Worm (Caenorhabditis elegans): Measurements from ENCODE around the gene ntl-3.

The ntl-3 gene

ce11 chrIII:11862149-11862548 lies 15.9 kb upstream of the ntl-3 start, which contains the start of gene Y56A3A.2:
TSS of gene Y56A3A.2 (minus strand) at chrIII:11862249.
- TF ChIP-seq chd-7 (tag; optimal IDR thresholded peaks at IDR 0.05) (no peak), ZK185.1 (tag; optimal IDR thresholded peaks at IDR 0.05; ENCODE audit: poor library complexity, severe bottlenecking) (no peak), pha-4 (tag; optimal IDR thresholded peaks at IDR 0.05) (no peak), fkh-3 (tag; optimal IDR thresholded peaks at IDR 0.05) (no peak), ztf-18 (tag; optimal IDR thresholded peaks at IDR 0.05) (no peak), atf-7 (tag; optimal IDR thresholded peaks at IDR 0.05) (no peak), B0336.3 (GFP tag; IDR thresholded peaks at IDR 0.05) (no peak), F49E8.2 (tag; optimal IDR thresholded peaks at IDR 0.05; ENCODE audit: insufficient read depth) (no peak), snpc-4 (GFP tag; optimal IDR thresholded peaks at IDR 0.05) (no peak), snpc-4 (tag; optimal IDR thresholded peaks at IDR 0.05) (no peak), ztf-28 (GFP tag; IDR thresholded peaks at IDR 0.05) (no peak), ets-4 (GFP tag; optimal IDR thresholded peaks at IDR 0.05) (no peak), efl-1 (GFP tag; optimal IDR thresholded peaks at IDR 0.05) (no peak), tlf-1 (GFP tag; optimal IDR thresholded peaks at IDR 0.05) (no peak), nfya-1 (tag; optimal IDR thresholded peaks at IDR 0.05; ENCODE audit: borderline replicate concordance, insufficient read depth) (no peak), ekl-4 (GFP tag; IDR thresholded peaks at IDR 0.05) (no peak), ceh-100 (GFP tag; IDR thresholded peaks at IDR 0.05) (no peak), lsl-1 (GFP tag; optimal IDR thresholded peaks at IDR 0.05) (no peak), Y56A3A.18 (GFP tag; IDR thresholded peaks at IDR 0.05) (no peak), zfh-2 (GFP tag; conservative IDR thresholded peaks at IDR 0.05) (no peak), die-1 (tag; optimal IDR thresholded peaks at IDR 0.05) (no peak)

- TF ChIP-seq snpc-1.1 (tag; optimal IDR thresholded peaks at IDR 0.05; ENCODE audit: insufficient read depth) (no peak), nfyb-1 (GFP tag; IDR thresholded peaks at IDR 0.05) (peak; percentile 52)
These were observed 14.9 kb upstream of the ntl-3 start for ce11 chrIII:11861123-11861522.

ce11 chrIII:11856852-11857251 lies 10.6 kb upstream of the ntl-3 start:
- no peak for TF ChIP-seq lag-1 (GFP tag; IDR thresholded peaks at IDR 0.05)
- TF ChIP-seq sea-2 (GFP tag; IDR thresholded peaks at IDR 0.05): no peak
- no peak for TF ChIP-seq rec-8 (tag; optimal IDR thresholded peaks at IDR 0.05)
- no peak for TF ChIP-seq hmg-20 (GFP tag; IDR thresholded peaks at IDR 0.05)
- TF ChIP-seq hsf-1 (GFP tag; IDR thresholded peaks at IDR 0.05): no peak
- TF ChIP-seq F39B2.1 (GFP tag; IDR thresholded peaks at IDR 0.05): no peak
- TF ChIP-seq cebp-2 (GFP tag; IDR thresholded peaks at IDR 0.05): no peak
- TF ChIP-seq B0019.2 (GFP tag; conservative IDR thresholded peaks at IDR 0.05): no peak
- TF ChIP-seq dox-1 (GFP tag; IDR thresholded peaks at IDR 0.05): no peak
- no peak for TF ChIP-seq ama-1 (optimal IDR thresholded peaks at IDR 0.05)
- TF ChIP-seq ama-1 (GFP tag; optimal IDR thresholded peaks at IDR 0.05): no peak
- no peak for TF ChIP-seq ztf-6 (GFP tag; IDR thresholded peaks at IDR 0.05)
- no peak for TF ChIP-seq attf-6 (GFP tag; IDR thresholded peaks at IDR 0.05)
- TF ChIP-seq pbrm-1 (GFP tag; IDR thresholded peaks at IDR 0.05): no peak
- TF ChIP-seq F37B4.10 (GFP tag; IDR thresholded peaks at IDR 0.05): no peak
- TF ChIP-seq Y79H2A.3 (GFP tag; conservative IDR thresholded peaks at IDR 0.05): no peak
- no peak for TF ChIP-seq lin-40 (tag; optimal IDR thresholded peaks at IDR 0.05)
- no peak for TF ChIP-seq snpc-1.3 (tag; optimal IDR thresholded peaks at IDR 0.05; ENCODE audit: insufficient read depth)
- TF ChIP-seq F57C9.4 (tag; optimal IDR thresholded peaks at IDR 0.05): no peak

All from whole organism, young adult.